Worm (Caenorhabditis elegans): ENCODE results near the gene F53F1.4.

F53F1.4 gene

DNA sequence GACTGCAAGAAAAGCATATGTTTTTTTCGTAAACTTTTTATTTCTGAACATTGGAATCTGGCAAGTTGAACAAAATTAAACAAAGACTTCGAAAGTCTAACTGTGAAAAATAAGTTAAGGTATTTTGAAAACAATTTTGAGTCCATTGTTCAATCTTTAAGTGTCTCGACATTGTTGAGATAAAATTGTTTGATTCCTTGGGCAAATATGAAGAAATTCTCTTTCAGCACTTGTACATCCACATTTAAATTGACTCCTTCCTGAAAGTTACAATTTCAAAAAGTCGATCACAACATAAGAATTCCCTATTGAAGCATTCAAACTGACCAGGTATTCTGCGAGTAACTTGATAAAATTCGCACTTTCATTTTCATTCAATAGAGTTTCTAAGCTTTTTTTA, 5.2 kb downstream of the F53F1.4 start:
- no peak for TF ChIP-seq snpc-1.3 (tag; optimal IDR thresholded peaks at IDR 0.05; ENCODE audit: insufficient read depth)
- TF ChIP-seq hrde-1 (tag; optimal IDR thresholded peaks at IDR 0.05; ENCODE audit: borderline replicate concordance) = no peak
- TF ChIP-seq Y95B8A.8 (GFP tag; IDR thresholded peaks at IDR 0.05) = no peak
- TF ChIP-seq lin-54 (GFP tag; optimal IDR thresholded peaks at IDR 0.05) = no peak
- no peak for TF ChIP-seq T07F8.4 (tag; optimal IDR thresholded peaks at IDR 0.05)
- TF ChIP-seq ZK185.1 (tag; optimal IDR thresholded peaks at IDR 0.05; ENCODE audit: poor library complexity, severe bottlenecking) = no peak
- TF ChIP-seq unc-62 (GFP tag; optimal IDR thresholded peaks at IDR 0.05) = no peak
- TF ChIP-seq C17E4.6 (GFP tag; IDR thresholded peaks at IDR 0.05) = no peak
- TF ChIP-seq mes-4 (tag; optimal IDR thresholded peaks at IDR 0.05) = no peak
- no peak for TF ChIP-seq nfyb-1 (GFP tag; IDR thresholded peaks at IDR 0.05)

DNA sequence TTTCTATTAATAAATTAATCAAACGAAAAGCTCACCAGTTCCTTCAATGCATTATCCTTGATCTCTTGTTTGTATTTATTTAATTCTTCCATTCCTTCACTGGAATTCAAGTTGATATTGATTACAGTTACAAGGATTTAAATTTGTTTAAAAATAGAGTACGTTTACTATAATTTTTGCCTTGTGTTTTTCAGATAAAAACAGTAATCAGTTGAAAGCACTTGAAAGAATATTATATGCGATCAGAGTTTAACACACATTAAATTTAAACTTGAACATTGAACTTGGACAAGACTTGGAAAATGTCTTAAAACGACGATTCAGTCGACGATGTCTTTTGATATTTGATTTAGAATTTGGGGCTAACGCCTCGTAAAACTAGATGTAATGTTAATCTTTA, 6.6 kb downstream of the F53F1.4 start, which contains the start of gene F53F1.6:
TSS of gene F53F1.6 (minus strand) at position 101 of the 400 bp plus-strand sequence.
- TF ChIP-seq tbx-9 (tag; optimal IDR thresholded peaks at IDR 0.05; ENCODE audit: borderline replicate concordance) (no peak), lin-40 (tag; optimal IDR thresholded peaks at IDR 0.05) (no peak), lsy-27 (tag; optimal IDR thresholded peaks at IDR 0.05; ENCODE audit: borderline replicate concordance, insufficient read depth) (no peak), repo-1 (tag; optimal IDR thresholded peaks at IDR 0.05) (no peak), nfyb-1 (GFP tag; IDR thresholded peaks at IDR 0.05) (no peak), C06A6.2 (GFP tag; conservative IDR thresholded peaks at IDR 0.05) (no peak), hmg-1.2 (GFP tag; IDR thresholded peaks at IDR 0.05) (no peak), D2030.7 (GFP tag; IDR thresholded peaks at IDR 0.05) (no peak), madf-10 (tag; optimal IDR thresholded peaks at IDR 0.05) (no peak), F33H1.4 (GFP tag; IDR thresholded peaks at IDR 0.05) (no peak), snpc-1.1 (tag; optimal IDR thresholded peaks at IDR 0.05; ENCODE audit: insufficient read depth) (no peak), akir-1 (GFP tag; optimal IDR thresholded peaks at IDR 0.05) (no peak), hrde-1 (tag; optimal IDR thresholded peaks at IDR 0.05; ENCODE audit: borderline replicate concordance) (no peak)

DNA sequence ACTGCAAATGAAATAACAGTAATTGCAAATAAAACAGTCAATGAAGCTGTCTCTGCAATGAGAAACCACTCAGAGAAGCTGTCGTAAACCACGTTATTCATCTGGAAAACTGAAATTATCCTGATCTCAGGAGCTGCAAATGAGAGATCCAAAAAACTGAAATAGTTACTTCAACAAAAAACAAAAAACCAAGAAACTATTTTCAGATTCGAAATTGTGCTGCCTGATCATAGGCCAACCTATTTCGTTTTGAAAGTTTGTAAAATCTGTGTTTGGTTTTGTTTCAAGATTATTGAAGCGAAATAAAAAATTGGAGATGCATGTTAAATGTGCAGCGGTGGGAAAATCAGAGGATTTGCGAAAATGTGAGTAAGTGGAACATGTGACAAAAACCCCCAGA, 9.8 kb downstream of the F53F1.4 start, which contains the start of gene srv-8:
TSS of gene srv-8 (minus strand) at position 101 of the 400 bp plus-strand sequence.
- TF ChIP-seq madf-8 (GFP tag; conservative IDR thresholded peaks at IDR 0.05) (no peak), hmg-1.2 (GFP tag; IDR thresholded peaks at IDR 0.05) (no peak), F57C9.4 (tag; optimal IDR thresholded peaks at IDR 0.05) (no peak), F55B11.4 (tag; optimal IDR thresholded peaks at IDR 0.05; ENCODE audit: borderline replicate concordance, insufficient read depth) (no peak)

DNA sequence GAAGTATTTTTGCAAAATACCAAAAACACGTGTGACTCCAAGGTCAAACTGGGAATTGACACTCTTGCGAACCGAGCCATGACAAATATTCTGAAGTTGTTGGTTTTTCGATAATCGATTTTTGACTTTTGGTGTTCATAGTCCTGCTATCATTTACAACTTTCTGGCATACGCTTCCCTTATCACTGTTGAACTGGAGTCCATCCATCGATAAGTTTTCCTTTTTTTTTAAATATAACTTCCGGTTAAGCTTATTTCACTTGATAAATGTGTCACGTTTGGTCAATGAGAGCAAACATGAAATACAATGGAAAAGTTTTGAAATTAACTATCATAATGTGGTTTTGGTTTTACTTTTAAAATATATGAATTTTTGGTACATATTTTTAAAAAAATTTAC, 10.8 kb downstream of the F53F1.4 start:
- no peak for TF ChIP-seq hlh-12 (tag; optimal IDR thresholded peaks at IDR 0.05)
- peak; percentile 86 for TF ChIP-seq nhr-80 (tag; optimal IDR thresholded peaks at IDR 0.05)

DNA sequence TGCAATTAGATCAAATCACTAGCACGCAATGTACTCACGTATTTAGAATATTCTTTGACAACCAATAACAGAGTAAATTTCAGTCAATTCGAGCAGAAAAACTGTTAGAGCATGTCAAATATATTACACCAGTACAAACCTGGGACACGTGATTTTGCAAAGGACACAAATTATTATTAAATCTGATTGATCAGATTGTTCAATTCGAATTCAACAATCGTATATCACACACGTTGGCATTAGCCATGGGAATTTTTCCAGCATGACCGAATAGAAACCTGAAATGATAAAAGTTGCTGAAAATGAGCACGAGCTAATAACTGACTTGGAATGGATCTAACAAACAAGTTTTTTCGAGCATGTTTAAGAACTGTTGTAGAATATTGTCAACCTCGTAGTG, 12.2 kb downstream of the F53F1.4 start, which contains the start of gene srv-9:
TSS of gene srv-9 (minus strand) at position 101 of the 400 bp plus-strand sequence.
- TF ChIP-seq rcor-1 (GFP tag; IDR thresholded peaks at IDR 0.05) = no peak
- no peak for TF ChIP-seq cebp-2 (GFP tag; IDR thresholded peaks at IDR 0.05)
- no peak for TF ChIP-seq mes-4 (tag; optimal IDR thresholded peaks at IDR 0.05)
- TF ChIP-seq xnd-1 (tag; optimal IDR thresholded peaks at IDR 0.05) = no peak
- TF ChIP-seq mxl-1 (tag; optimal IDR thresholded peaks at IDR 0.05) = no peak
- no peak for TF ChIP-seq hmg-1.2 (GFP tag; IDR thresholded peaks at IDR 0.05)
- TF ChIP-seq tbx-9 (tag; optimal IDR thresholded peaks at IDR 0.05; ENCODE audit: borderline replicate concordance) = no peak
- no peak for TF ChIP-seq sptf-2 (GFP tag; optimal IDR thresholded peaks at IDR 0.05)
- TF ChIP-seq ccch-3 (GFP tag; optimal IDR thresholded peaks at IDR 0.05) = no peak
- no peak for TF ChIP-seq hrde-1 (tag; optimal IDR thresholded peaks at IDR 0.05; ENCODE audit: borderline replicate concordance)

Measured in whole organism, young adult.